In genomic region chrX:14743210-14743609, ce11 we compare ENCODE assay signal across 4 worm cellular contexts.
TF ChIP-seq lines count a peak whose summit lies in the region.

No protein-coding gene starts in this region.

TF ChIP-seq in whole organism, L1 larva, 84 proteins besides CTCF, POLR2A, EP300 and RAD21:
- TF ChIP-seq lin-15B (tag; optimal IDR thresholded peaks at IDR 0.05; lab: Kevin White, UChicago) (no peak), ztf-4 (tag; optimal IDR thresholded peaks at IDR 0.05; lab: Kevin White, UChicago) (peak; percentile 36)

TF ChIP-seq in whole organism, L2 larva, 48 proteins besides CTCF, POLR2A, EP300 and RAD21:
- TF ChIP-seq nhr-25 (tag; optimal IDR thresholded peaks at IDR 0.05; lab: Kevin White, UChicago) (no peak), lin-11 (tag; optimal IDR thresholded peaks at IDR 0.05; lab: Kevin White, UChicago) (no peak), nhr-23 (tag; optimal IDR thresholded peaks at IDR 0.05; lab: Kevin White, UChicago) (no peak), ZK546.5 (tag; optimal IDR thresholded peaks at IDR 0.05; lab: Kevin White, UChicago) (no peak), nhr-237 (tag; optimal IDR thresholded peaks at IDR 0.05; lab: Kevin White, UChicago) (no peak), aly-2 (tag; optimal IDR thresholded peaks at IDR 0.05; lab: Kevin White, UChicago) (no peak), sma-9 (GFP tag; optimal IDR thresholded peaks at IDR 0.05; lab: Kevin White, UChicago) (no peak), sma-9 (tag; optimal IDR thresholded peaks at IDR 0.05; lab: Kevin White, UChicago) (no peak), lsy-2 (tag; optimal IDR thresholded peaks at IDR 0.05; lab: Kevin White, UChicago) (peak in 1 of 2 experiments; percentile 34), nhr-10 (tag; optimal IDR thresholded peaks at IDR 0.05; lab: Kevin White, UChicago) (no peak), ama-1 (optimal IDR thresholded peaks at IDR 0.05; lab: Kevin White, UChicago) (peak; percentile 21)

TF ChIP-seq in whole organism, L3 larva, 47 proteins besides CTCF, POLR2A, EP300 and RAD21:
- peak; percentile 45 for TF ChIP-seq ceh-82 (tag; optimal IDR thresholded peaks at IDR 0.05; lab: Kevin White, UChicago)
- no peak for TF ChIP-seq nfya-1 (tag; optimal IDR thresholded peaks at IDR 0.05; lab: Kevin White, UChicago; ENCODE audit: insufficient read depth)
- peak; percentile 27 for TF ChIP-seq nhr-23 (tag; optimal IDR thresholded peaks at IDR 0.05; lab: Kevin White, UChicago)
- no peak for TF ChIP-seq jun-1 (tag; optimal IDR thresholded peaks at IDR 0.05; lab: Kevin White, UChicago)
- no peak for TF ChIP-seq ceh-28 (tag; optimal IDR thresholded peaks at IDR 0.05; lab: Kevin White, UChicago)
- TF ChIP-seq ama-1 (optimal IDR thresholded peaks at IDR 0.05; lab: Kevin White, UChicago), result peak; percentile 13
- TF ChIP-seq pha-4 (tag; optimal IDR thresholded peaks at IDR 0.05; lab: Kevin White, UChicago), result peak; percentile 20
- TF ChIP-seq tbx-2 (tag; optimal IDR thresholded peaks at IDR 0.05; lab: Kevin White, UChicago), result peak; percentile 55
TF ChIP-seq in whole organism, L3 larva: peak in this region for 5.

TF ChIP-seq in whole organism, L4 larva, 104 proteins besides CTCF, POLR2A, EP300 and RAD21:
- peak; percentile 59 for TF ChIP-seq nhr-102 (tag; optimal IDR thresholded peaks at IDR 0.05; lab: Kevin White, UChicago)
- peak; percentile 56 for TF ChIP-seq dve-1 (tag; optimal IDR thresholded peaks at IDR 0.05; lab: Kevin White, UChicago; ENCODE audit: insufficient read depth)
- 0 out of 2 replicates have a peak, but pooled peaks have one; percentile 42 for TF ChIP-seq nhr-42 (GFP tag; IDR thresholded peaks at IDR 0.05; lab: Robert Waterston, UW)
- peak; percentile 22 for TF ChIP-seq duxl-1 (tag; optimal IDR thresholded peaks at IDR 0.05; lab: Kevin White, UChicago; ENCODE audit: poor library complexity)
- no peak for TF ChIP-seq mxl-2 (GFP tag; conservative IDR thresholded peaks at IDR 0.05; lab: Robert Waterston, UW)
- peak; percentile 82 for TF ChIP-seq T26A8.4 (GFP tag; IDR thresholded peaks at IDR 0.05; lab: Robert Waterston, UW)
- TF ChIP-seq nhr-48 (tag; optimal IDR thresholded peaks at IDR 0.05; lab: Kevin White, UChicago), result peak; percentile 9
- peak in 1 of 2 experiments; percentile 45 for TF ChIP-seq daf-16 (GFP tag; optimal IDR thresholded peaks at IDR 0.05; lab: Kevin White, UChicago)
- TF ChIP-seq daf-16 (tag; optimal IDR thresholded peaks at IDR 0.05; lab: Kevin White, UChicago), result no peak
- TF ChIP-seq R02D3.7 (tag; optimal IDR thresholded peaks at IDR 0.05; lab: Kevin White, UChicago), result no peak
- no peak for TF ChIP-seq hif-1 (tag; optimal IDR thresholded peaks at IDR 0.05; lab: Kevin White, UChicago)
- TF ChIP-seq F37D6.2 (tag; optimal IDR thresholded peaks at IDR 0.05; lab: Kevin White, UChicago), result peak; percentile 21
